Worm (Caenorhabditis elegans) whole organism, L3 larva: ENCODE measurements around the gene C53C11.2.
A peak's percentile ranks its signal among the peaks of the same experiment; 100 is the strongest.

Experiments used
- R02D3.7 ChIP-seq: fragments of 150-350 bp; optimal IDR thresholded peaks from 2 replicates; lab custom pipeline; 2014; ENCODE audit warnings: missing biosample characterization, missing genetic modification characterization
- ZK546.5 ChIP-seq: sonication (generic microtip); optimal IDR thresholded peaks from 2 replicates; lab custom pipeline; 2017; ENCODE audit warnings: missing biosample characterization, missing genetic modification characterization
- aly-2 ChIP-seq: fragments of 150-350 bp; optimal IDR thresholded peaks from 2 replicates; lab custom pipeline; 2014; ENCODE audit warnings: missing biosample characterization, missing genetic modification characterization
- ceh-16 ChIP-seq: sonication (generic microtip); optimal IDR thresholded peaks from 2 replicates; lab custom pipeline; 2017; ENCODE audit warnings: missing biosample characterization, missing genetic modification characterization
- ceh-82 ChIP-seq: fragments of 150-350 bp; optimal IDR thresholded peaks from 2 replicates; lab custom pipeline; 2014; ENCODE audit warnings: missing biosample characterization, missing genetic modification characterization
- egl-27 ChIP-seq: sonication (generic microtip); optimal IDR thresholded peaks from 4 replicates; lab custom pipeline; 2017; ENCODE audit warnings: missing biosample characterization, missing genetic modification reagents, missing genetic modification characterization
- elt-2 ChIP-seq: sonication (generic microtip); optimal IDR thresholded peaks from 2 replicates; lab custom pipeline; 2016; ENCODE audit warnings: missing genetic modification reagents, mild to moderate bottlenecking, missing genetic modification characterization, missing compliant biosample characterization
- elt-3 ChIP-seq, 3 experiments: fragments of 150-350 bp in 1 of 3; sonication (generic microtip) in 2 of 3; optimal IDR thresholded peaks; 2 replicates in 2 of 3; 4 replicates in 1 of 3; lab custom pipeline; 2014 to 2017; ENCODE audit warnings: missing biosample characterization in 3 of 3, missing genetic modification characterization in 3 of 3
- fkh-2 ChIP-seq: fragments of 150-350 bp; optimal IDR thresholded peaks from 2 replicates; lab custom pipeline; 2014; ENCODE audit warnings: missing biosample characterization, missing genetic modification reagents, missing genetic modification characterization
- jun-1 ChIP-seq: fragments of 150-350 bp; optimal IDR thresholded peaks from 2 replicates; lab custom pipeline; 2014; ENCODE audit warnings: missing biosample characterization, missing genetic modification reagents, missing genetic modification characterization
- lsy-12 ChIP-seq: sonication (generic microtip); optimal IDR thresholded peaks from 2 replicates; lab custom pipeline; 2016; ENCODE audit warnings: mild to moderate bottlenecking, missing genetic modification characterization, missing compliant biosample characterization
- nfya-1 ChIP-seq: sonication (generic microtip); optimal IDR thresholded peaks from 2 replicates; lab custom pipeline; 2017; ENCODE audit warnings: missing genetic modification characterization, mild to moderate bottlenecking, missing compliant biosample characterization, antibody characterized with exemption, moderate library complexity; ENCODE audit not compliant: insufficient read depth
- nhr-11 ChIP-seq: fragments of 150-350 bp; optimal IDR thresholded peaks from 2 replicates; lab custom pipeline; 2014; ENCODE audit warnings: missing biosample characterization, missing genetic modification characterization
- nhr-76 ChIP-seq: fragments of 150-350 bp; sonication (generic microtip); optimal IDR thresholded peaks from 5 replicates; lab custom pipeline; 2014; ENCODE audit warnings: missing biosample characterization, missing genetic modification characterization
- pha-4 ChIP-seq: fragments of 150-350 bp; optimal IDR thresholded peaks from 2 replicates; lab custom pipeline; 2014; ENCODE audit warnings: missing biosample characterization, missing genetic modification reagents, missing genetic modification characterization
- pqm-1 ChIP-seq: fragments of 150-350 bp; optimal IDR thresholded peaks from 2 replicates; lab custom pipeline; 2017; ENCODE audit warnings: missing biosample characterization, missing genetic modification characterization, inconsistent platforms
- unc-62 ChIP-seq: fragments of 150-350 bp; sonication (generic microtip); optimal IDR thresholded peaks from 4 replicates; lab custom pipeline; 2014; ENCODE audit warnings: missing biosample characterization, missing genetic modification reagents, missing genetic modification characterization
- ztf-4 ChIP-seq: fragments of 150-350 bp; optimal IDR thresholded peaks from 2 replicates; lab custom pipeline; 2014; ENCODE audit warnings: missing biosample characterization, missing genetic modification characterization

C53C11.2 gene

ce11 chrX:17384343-17384742 is 47.9 kb downstream of the C53C11.2 start:
- no peak for TF ChIP-seq lsy-12 (tag; lab: Kevin White, UChicago)
- no peak for TF ChIP-seq ztf-4 (tag; lab: Kevin White, UChicago)
- no peak for TF ChIP-seq pha-4
- TF ChIP-seq fkh-2 (tag; lab: Kevin White, UChicago) = no peak
- TF ChIP-seq aly-2 (tag; lab: Kevin White, UChicago) = no peak
- no peak for TF ChIP-seq ceh-82 (tag; lab: Kevin White, UChicago)
- no peak for TF ChIP-seq unc-62 (GFP tag; lab: Kevin White, UChicago)

ce11 chrX:17385102-17385501 is 48.7 kb downstream of the C53C11.2 start:
- TF ChIP-seq nhr-11 (tag; lab: Kevin White, UChicago) = peak; percentile 38
- TF ChIP-seq egl-27 (tag; lab: Kevin White, UChicago) = no peak
- no peak for TF ChIP-seq ceh-16 (tag; lab: Kevin White, UChicago)
- no peak for TF ChIP-seq jun-1 (tag; lab: Kevin White, UChicago)

DNA sequence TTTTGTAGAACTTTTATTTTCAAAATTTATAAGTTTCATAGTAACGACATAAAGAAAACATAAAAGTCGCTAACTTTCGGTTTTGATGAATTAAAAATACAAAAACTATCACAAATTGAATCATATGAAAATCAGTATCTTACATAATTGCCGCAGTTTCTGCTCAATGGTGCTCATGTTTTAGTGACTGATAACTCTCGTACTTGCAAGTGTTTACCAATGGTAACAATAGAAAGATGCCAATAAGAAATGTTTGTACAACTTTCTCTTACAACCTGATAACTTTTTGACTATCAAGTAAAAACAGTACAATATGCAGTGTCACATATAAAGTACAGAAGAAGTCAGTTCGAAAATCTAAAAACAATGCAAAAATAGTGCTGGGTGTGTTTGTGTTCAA is 49.7 kb downstream of the C53C11.2 start:
- TF ChIP-seq pha-4 (peak; percentile 35), nhr-76 (no peak), ztf-4 (tag; lab: Kevin White, UChicago) (no peak), nfya-1 (tag; lab: Kevin White, UChicago) (no peak), fkh-2 (tag; lab: Kevin White, UChicago) (no peak), ZK546.5 (no peak), R02D3.7 (tag; lab: Kevin White, UChicago) (no peak), elt-2 (tag; lab: Kevin White, UChicago) (peak; percentile 25), pqm-1 (peak; percentile 21), elt-3 (tag; optimal IDR thresholded peaks at IDR 0.05; lab: Kevin White, UChicago) (no peak), egl-27 (tag; lab: Kevin White, UChicago) (no peak)
